Worm (Caenorhabditis elegans) whole organism, L4/young adult: Measurements from ENCODE around the gene F17E9.18.

Experiments
- W03F9.2 ChIP-seq: fragments of 150-350 bp; optimal IDR thresholded peaks from 2 replicates; lab custom pipeline; 2014; ENCODE audit warnings: missing biosample characterization, missing genetic modification characterization
- dao-5 ChIP-seq: sonication (generic microtip); optimal IDR thresholded peaks from 2 replicates; lab custom pipeline; 2016; ENCODE audit warnings: missing genotype, missing genetic modification characterization, moderate library complexity, missing compliant biosample characterization

ce11 chrIV:8380266-8380850 lies 33.4 kb upstream of the F17E9.18 start:
- TF ChIP-seq dao-5 (tag; lab: Kevin White, UChicago) (no peak), W03F9.2 (no peak)
